Worm (Caenorhabditis elegans): ENCODE results near the gene lron-15.

- TF ChIP-seq ztf-23 (GFP tag; IDR thresholded peaks at IDR 0.05) (peak; percentile 80; the same call in 1 of the 2 replicates), flt-1 (GFP tag; IDR thresholded peaks at IDR 0.05) (peak; percentile 86), ztf-29 (GFP tag; IDR thresholded peaks at IDR 0.05) (peak; percentile 56; the same call in 1 of the 2 replicates), ref-1 (GFP tag; conservative IDR thresholded peaks at IDR 0.05) (peak; percentile 61), T22C8.4 (GFP tag; IDR thresholded peaks at IDR 0.05) (peak; percentile 67; the same call in 1 of the 2 replicates), klf-2 (GFP tag; conservative IDR thresholded peaks at IDR 0.05) (no peak; the same call in none of the 2 replicates)
Observed at ce11 chrII:6565077-6565476, 20.4 kb upstream of the lron-15 start, which contains the start of gene mpz-3.

All from whole organism, midembryonic.